Worm (Caenorhabditis elegans): ENCODE measurements around the gene F13D12.8.

ce11 chrII:11690868-11691267 lies 41.5 kb downstream of the F13D12.8 start:
- TF ChIP-seq ceh-13 (GFP tag; optimal IDR thresholded peaks at IDR 0.05) = no peak
- no peak for TF ChIP-seq pes-1 (GFP tag; IDR thresholded peaks at IDR 0.05)

Data from whole organism, early embryonic.